Worm (Caenorhabditis elegans) whole organism, early embryonic: ENCODE measurements around the gene msra-1.

ENCODE experiments used
- aly-1 ChIP-seq: sonication (generic microtip); optimal IDR thresholded peaks from 2 replicates; lab custom pipeline; 2016; ENCODE audit warnings: missing genetic modification characterization, missing compliant biosample characterization
- ama-1 ChIP-seq: fragments of 150-350 bp; optimal IDR thresholded peaks from 2 replicates; lab custom pipeline; 2014
- hmg-4 ChIP-seq: fragments of 200-800 bp; sonication (Bioruptor generic); optimal IDR thresholded peaks from 2 replicates; lab custom pipeline; 2018; ENCODE audit warnings: mild to moderate bottlenecking, missing genetic modification characterization, missing compliant biosample characterization
- scrt-1 ChIP-seq: fragments of 200-800 bp; sonication (Bioruptor generic); IDR thresholded peaks from 2 replicates; pipeline ENCODE4 v1.3.6; 2022; ENCODE audit warnings: missing genetic modification characterization, missing compliant biosample characterization
- sea-1 ChIP-seq: fragments of 200-800 bp; sonication (Bioruptor generic); conservative IDR thresholded peaks from 2 replicates; pipeline ENCODE4 v1.3.6; 2022; ENCODE audit warnings: missing genetic modification characterization, missing compliant biosample characterization

DNA sequence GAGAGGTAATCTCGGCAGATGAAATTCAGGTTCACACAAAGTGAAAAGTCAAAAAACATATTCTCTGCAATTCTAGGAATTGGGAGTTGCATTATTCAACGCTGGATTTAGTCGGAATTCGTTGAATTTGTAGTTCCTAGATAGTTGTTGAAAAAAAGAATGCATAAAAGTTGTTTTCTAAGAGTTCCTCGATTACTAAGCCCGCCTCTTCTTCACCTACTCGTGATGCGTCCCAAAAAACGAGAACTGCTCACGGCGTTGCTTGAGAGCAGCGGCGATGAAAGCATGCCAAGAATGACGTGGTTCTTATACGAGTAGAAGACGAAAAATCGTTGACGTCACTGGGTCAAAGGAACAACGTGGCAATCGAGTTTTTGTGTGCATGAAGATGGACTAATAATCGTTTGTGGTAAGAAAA is 38.8 kb downstream of the msra-1 start:
- TF ChIP-seq hmg-4 (GFP tag; lab: Kevin White, UChicago) (no peak), ama-1 (no peak), scrt-1 (no peak), sea-1 (GFP tag; lab: Robert Waterston, UW) (no peak), aly-1 (tag; lab: Kevin White, UChicago) (no peak)
